Worm (Caenorhabditis elegans) whole organism, midembryonic: ENCODE data around the gene srx-90.
A peak's percentile ranks its signal among the peaks of the same experiment; 100 is the strongest.

ENCODE experiments used
- T22C8.4 ChIP-seq: fragments of 200-800 bp; sonication (Bioruptor generic); IDR thresholded peaks from 2 replicates; pipeline ENCODE4 v1.3.6; 2022; ENCODE audit warnings: missing genetic modification characterization, missing compliant biosample characterization
- cog-1 ChIP-seq: sonication (generic microtip); optimal IDR thresholded peaks from 2 replicates; lab custom pipeline; 2016; ENCODE audit warnings: missing genetic modification characterization, missing compliant biosample characterization
- flt-1 ChIP-seq: fragments of 200-800 bp; sonication (Bioruptor generic); IDR thresholded peaks from 2 replicates; pipeline ENCODE4 v1.3.6; 2022; ENCODE audit warnings: missing genetic modification characterization, missing compliant biosample characterization
- klf-2 ChIP-seq: fragments of 200-800 bp; sonication (Bioruptor generic); conservative IDR thresholded peaks from 2 replicates; pipeline ENCODE4 v1.3.6; 2022; ENCODE audit warnings: missing genetic modification reagents, missing genetic modification characterization, missing compliant biosample characterization
- med-1 ChIP-seq: sonication (generic microtip); optimal IDR thresholded peaks from 2 replicates; lab custom pipeline; 2017; ENCODE audit warnings: missing genetic modification characterization, mild to moderate bottlenecking, missing compliant biosample characterization, antibody characterized with exemption, missing genetic modification reagents; ENCODE audit not compliant: insufficient read depth
- ref-1 ChIP-seq: fragments of 200-800 bp; sonication (Bioruptor generic); conservative IDR thresholded peaks from 2 replicates; pipeline ENCODE4 v1.3.6; 2022; ENCODE audit warnings: missing genetic modification reagents, missing genetic modification characterization, missing compliant biosample characterization
- tab-1 ChIP-seq: fragments of 200-800 bp; sonication (Bioruptor generic); IDR thresholded peaks from 2 replicates; pipeline ENCODE4 v1.3.6; 2022; ENCODE audit warnings: missing genetic modification characterization, missing compliant biosample characterization
- ztf-23 ChIP-seq: fragments of 200-800 bp; sonication (Bioruptor generic); IDR thresholded peaks from 2 replicates; pipeline ENCODE4 v1.3.6; 2022; ENCODE audit warnings: missing genetic modification reagents, missing genetic modification characterization, missing compliant biosample characterization
- ztf-29 ChIP-seq: fragments of 200-800 bp; sonication (Bioruptor generic); IDR thresholded peaks from 2 replicates; pipeline ENCODE4 v1.3.6; 2022; ENCODE audit warnings: missing genetic modification reagents, missing genetic modification characterization, missing compliant biosample characterization

The srx-90 gene

ce11 chrV:11541284-11541683 is 39.6 kb upstream of the srx-90 start:
- TF ChIP-seq med-1, result no peak
- TF ChIP-seq klf-2 (GFP tag; lab: Robert Waterston, UW), result no peak
- peak; percentile 33; the same call in 1 of the 2 replicates for TF ChIP-seq flt-1
- no peak for TF ChIP-seq ref-1 (GFP tag; lab: Robert Waterston, UW)
- no peak for TF ChIP-seq T22C8.4 (GFP tag; lab: Robert Waterston, UW)
- 0 out of 2 replicates have a peak, but pooled peaks have one; percentile 29 for TF ChIP-seq ztf-23 (GFP tag; lab: Robert Waterston, UW)
- no peak for TF ChIP-seq ztf-29 (GFP tag; lab: Robert Waterston, UW)
- no peak for TF ChIP-seq tab-1 (GFP tag; lab: Robert Waterston, UW)

ce11 chrV:11543564-11543963 is 37.4 kb upstream of the srx-90 start, which contains the start of gene F38B7.2:
Gene F38B7.2 (plus strand): TSS chrV:11543963.
- TF ChIP-seq med-1 (no peak), flt-1 (no peak), ztf-29 (GFP tag; lab: Robert Waterston, UW) (no peak), tab-1 (GFP tag; lab: Robert Waterston, UW) (no peak), ztf-23 (GFP tag; lab: Robert Waterston, UW) (no peak), cog-1 (tag; lab: Kevin White, UChicago) (no peak), ref-1 (GFP tag; lab: Robert Waterston, UW) (no peak), klf-2 (GFP tag; lab: Robert Waterston, UW) (no peak), T22C8.4 (GFP tag; lab: Robert Waterston, UW) (no peak)

- TF ChIP-seq tab-1 (GFP tag; lab: Robert Waterston, UW), result no peak
- TF ChIP-seq med-1, result no peak
- TF ChIP-seq cog-1 (tag; lab: Kevin White, UChicago), result no peak
- TF ChIP-seq klf-2 (GFP tag; lab: Robert Waterston, UW), result no peak
- TF ChIP-seq ztf-29 (GFP tag; lab: Robert Waterston, UW), result no peak
- no peak for TF ChIP-seq flt-1
- TF ChIP-seq ref-1 (GFP tag; lab: Robert Waterston, UW), result no peak
- TF ChIP-seq ztf-23 (GFP tag; lab: Robert Waterston, UW), result no peak
- TF ChIP-seq T22C8.4 (GFP tag; lab: Robert Waterston, UW), result no peak
These were observed 35.7 kb upstream of the srx-90 start, which contains the start of gene F38B7.10 for ce11 chrV:11545227-11545626. Gene F38B7.10 (plus strand): TSS chrV:11545527.

ce11 chrV:11546795-11547194 is 34.1 kb upstream of the srx-90 start, which contains the start of gene F38B7.11:
Gene F38B7.11 (plus strand): TSS chrV:11547095.
- TF ChIP-seq ztf-23 (GFP tag; lab: Robert Waterston, UW) (no peak), cog-1 (tag; lab: Kevin White, UChicago) (no peak)

ce11 chrV:11548914-11549406 is 32.0 kb upstream of the srx-90 start, which contains the start of the genes F38B7.17 and F38B7.3:
Gene F38B7.17 (minus strand): TSS chrV:11548964.
Gene F38B7.3 (plus strand): TSS chrV:11549107.
- no peak for TF ChIP-seq ztf-29 (GFP tag; lab: Robert Waterston, UW)
- no peak for TF ChIP-seq ref-1 (GFP tag; lab: Robert Waterston, UW)
- no peak for TF ChIP-seq tab-1 (GFP tag; lab: Robert Waterston, UW)
- no peak for TF ChIP-seq klf-2 (GFP tag; lab: Robert Waterston, UW)
- TF ChIP-seq flt-1, result no peak
- no peak for TF ChIP-seq cog-1 (tag; lab: Kevin White, UChicago)
- no peak for TF ChIP-seq T22C8.4 (GFP tag; lab: Robert Waterston, UW)

- TF ChIP-seq ztf-23 (GFP tag; lab: Robert Waterston, UW) (no peak), tab-1 (GFP tag; lab: Robert Waterston, UW) (no peak), cog-1 (tag; lab: Kevin White, UChicago) (no peak), klf-2 (GFP tag; lab: Robert Waterston, UW) (no peak), ztf-29 (GFP tag; lab: Robert Waterston, UW) (no peak), flt-1 (no peak), T22C8.4 (GFP tag; lab: Robert Waterston, UW) (no peak), med-1 (no peak), ref-1 (GFP tag; lab: Robert Waterston, UW) (no peak)
These were observed 28.5 kb upstream of the srx-90 start, which contains the start of gene srx-85 for ce11 chrV:11552379-11552778. Gene srx-85 (plus strand): TSS chrV:11552679.

- TF ChIP-seq flt-1, result no peak
- no peak for TF ChIP-seq ztf-29 (GFP tag; lab: Robert Waterston, UW)
- TF ChIP-seq med-1, result no peak
- TF ChIP-seq ref-1 (GFP tag; lab: Robert Waterston, UW), result no peak
- TF ChIP-seq ztf-23 (GFP tag; lab: Robert Waterston, UW), result no peak
- TF ChIP-seq klf-2 (GFP tag; lab: Robert Waterston, UW), result no peak
- no peak for TF ChIP-seq tab-1 (GFP tag; lab: Robert Waterston, UW)
- no peak for TF ChIP-seq T22C8.4 (GFP tag; lab: Robert Waterston, UW)
- no peak for TF ChIP-seq cog-1 (tag; lab: Kevin White, UChicago)
These were observed 26.7 kb upstream of the srx-90 start, which contains the start of gene duo-1 for ce11 chrV:11554260-11554659. Gene duo-1 (plus strand): TSS chrV:11554630.

- TF ChIP-seq ztf-29 (GFP tag; lab: Robert Waterston, UW), result no peak
- TF ChIP-seq ref-1 (GFP tag; lab: Robert Waterston, UW), result no peak
- no peak for TF ChIP-seq ztf-23 (GFP tag; lab: Robert Waterston, UW)
- TF ChIP-seq med-1, result no peak
- no peak for TF ChIP-seq T22C8.4 (GFP tag; lab: Robert Waterston, UW)
- TF ChIP-seq klf-2 (GFP tag; lab: Robert Waterston, UW), result no peak
- TF ChIP-seq tab-1 (GFP tag; lab: Robert Waterston, UW), result no peak
- TF ChIP-seq cog-1 (tag; lab: Kevin White, UChicago), result no peak
These were observed 18.3 kb upstream of the srx-90 start, which contains the start of gene srx-86 for ce11 chrV:11562643-11563042. Gene srx-86 (plus strand): TSS chrV:11562943.

ce11 chrV:11564573-11564972 is 16.4 kb upstream of the srx-90 start, which contains the start of gene srx-87:
Gene srx-87 (plus strand): TSS chrV:11564873.
- TF ChIP-seq med-1 (no peak), cog-1 (tag; lab: Kevin White, UChicago) (no peak), T22C8.4 (GFP tag; lab: Robert Waterston, UW) (no peak), flt-1 (no peak), ztf-29 (GFP tag; lab: Robert Waterston, UW) (no peak), tab-1 (GFP tag; lab: Robert Waterston, UW) (no peak), ztf-23 (GFP tag; lab: Robert Waterston, UW) (no peak)
